Fruit fly (Drosophila melanogaster) Kc167 (cell line): Measurements from ENCODE around the gene Dpm1.

Experiments used
- Myc ChIP-seq: fragments of >200 bp; optimal IDR thresholded peaks from 2 replicates; lab custom pipeline; 2017; ENCODE audit warnings: missing external identifiers
- Sin3A ChIP-seq: fragments of >200 bp; optimal IDR thresholded peaks from 2 replicates; lab custom pipeline; 2018; ENCODE audit warnings: missing external identifiers
- h ChIP-seq: fragments of >200 bp; optimal IDR thresholded peaks from 3 replicates; lab custom pipeline; 2018; ENCODE audit warnings: missing external identifiers
- insv ChIP-seq: fragments of >200 bp; optimal IDR thresholded peaks from 3 replicates; lab custom pipeline; 2018; ENCODE audit warnings: missing external identifiers
- psq ChIP-seq: fragments of >200 bp; optimal IDR thresholded peaks from 2 replicates; lab custom pipeline; 2017; ENCODE audit warnings: missing external identifiers
- ttk ChIP-seq: sonication (Bioruptor generic); optimal IDR thresholded peaks from 2 replicates; lab custom pipeline; 2017; ENCODE audit warnings: missing external identifiers

DNA sequence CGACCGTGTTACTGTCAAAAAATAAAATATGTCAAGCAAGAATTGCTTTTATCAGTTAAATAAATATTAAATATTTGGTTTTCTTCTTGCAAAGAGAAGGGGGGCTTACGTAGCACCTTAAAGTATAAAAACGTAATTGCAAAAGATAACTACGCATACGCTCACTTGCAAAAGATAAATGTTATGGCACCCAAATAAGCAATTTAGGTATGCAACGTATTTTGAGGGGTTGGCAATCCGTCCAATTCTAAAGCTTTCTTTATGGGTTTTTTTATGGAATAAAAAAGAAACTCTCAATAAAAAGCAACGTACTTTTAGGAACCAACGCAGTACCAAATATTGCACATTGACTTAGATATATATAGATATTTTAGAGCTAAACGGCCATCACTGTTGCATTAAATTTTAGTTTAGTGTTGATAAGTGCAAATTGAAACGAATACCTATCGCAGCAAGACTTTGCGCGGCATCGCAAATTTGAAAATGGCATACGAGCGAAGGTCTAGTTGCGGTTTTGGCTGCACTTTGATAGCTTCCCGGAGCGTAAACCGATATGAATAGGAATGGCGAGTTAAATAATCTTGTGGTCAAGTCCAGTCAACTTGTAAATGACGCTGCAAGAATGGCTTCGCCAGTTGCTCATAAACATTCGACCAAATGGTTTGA is 39.2 kb upstream of the Dpm1 start, which contains the start of gene CG13077:
- TF ChIP-seq h (lab: Kevin White, UChicago) (no peak), psq (lab: Kevin White, UChicago) (no peak), ttk (lab: Kevin White, UChicago) (no peak), Myc (lab: Kevin White, UChicago) (no peak), Sin3A (lab: Kevin White, UChicago) (no peak), insv (no peak)
